Worm (Caenorhabditis elegans) whole organism, young adult: Measurements from ENCODE around the gene ncs-6.

Experiments used
- B0019.2 ChIP-seq: fragments of 200-800 bp; sonication (Bioruptor generic); conservative IDR thresholded peaks from 2 replicates; pipeline ENCODE4 v1.3.6; 2022; ENCODE audit warnings: missing genetic modification reagents, missing genetic modification characterization, missing compliant biosample characterization
- B0261.1 ChIP-seq: sonication (generic microtip); optimal IDR thresholded peaks from 2 replicates; lab custom pipeline; 2016; ENCODE audit warnings: mild to moderate bottlenecking, missing genetic modification characterization, moderate library complexity, missing compliant biosample characterization
- D2030.7 ChIP-seq: fragments of 200-800 bp; sonication (Bioruptor generic); IDR thresholded peaks from 2 replicates; pipeline ENCODE4 v1.3.6; 2022; ENCODE audit warnings: missing genetic modification reagents, missing genetic modification characterization, missing compliant biosample characterization
- F33H1.4 ChIP-seq: fragments of 200-800 bp; sonication (Bioruptor generic); IDR thresholded peaks from 2 replicates; pipeline ENCODE4 v1.3.6; 2022; ENCODE audit warnings: missing genetic modification reagents, missing genetic modification characterization, missing compliant biosample characterization
- F37B4.10 ChIP-seq: fragments of 200-800 bp; sonication (Bioruptor generic); IDR thresholded peaks from 2 replicates; pipeline ENCODE4 v1.3.6; 2022; ENCODE audit warnings: missing genetic modification characterization, missing compliant biosample characterization
- F49E8.2 ChIP-seq: sonication (generic microtip); optimal IDR thresholded peaks from 3 replicates; lab custom pipeline; 2017; ENCODE audit warnings: missing genetic modification characterization, mild to moderate bottlenecking, missing compliant biosample characterization, antibody characterized with exemption, moderate library complexity; ENCODE audit not compliant: insufficient read depth
- T07F8.4 ChIP-seq: sonication (generic microtip); optimal IDR thresholded peaks from 2 replicates; lab custom pipeline; 2016; ENCODE audit warnings: mild to moderate bottlenecking, missing genetic modification characterization, moderate library complexity, missing compliant biosample characterization
- Y79H2A.3 ChIP-seq: fragments of 200-800 bp; sonication (Bioruptor generic); conservative IDR thresholded peaks from 2 replicates; pipeline ENCODE4 v1.3.6; 2022; ENCODE audit warnings: missing genetic modification reagents, missing genetic modification characterization, missing compliant biosample characterization
- ZK185.1 ChIP-seq: sonication (generic microtip); optimal IDR thresholded peaks from 2 replicates; lab custom pipeline; 2016; ENCODE audit warnings: mild to moderate bottlenecking, missing genetic modification characterization, missing compliant biosample characterization; ENCODE audit not compliant: poor library complexity, severe bottlenecking
- aptf-2 ChIP-seq: fragments of 200-800 bp; sonication (Bioruptor generic); conservative IDR thresholded peaks from 2 replicates; pipeline ENCODE4 v1.3.6; 2022; ENCODE audit warnings: missing genetic modification reagents, missing genetic modification characterization, missing compliant biosample characterization
- athp-1 ChIP-seq: sonication (generic microtip); optimal IDR thresholded peaks from 2 replicates; lab custom pipeline; 2017; ENCODE audit warnings: mild to moderate bottlenecking, missing genetic modification characterization, missing compliant biosample characterization
- attf-3 ChIP-seq: fragments of 200-800 bp; sonication (Bioruptor generic); conservative IDR thresholded peaks from 2 replicates; pipeline ENCODE4 v1.3.6; 2022; ENCODE audit warnings: missing genetic modification reagents, missing genetic modification characterization, missing compliant biosample characterization
- attf-5 ChIP-seq: fragments of 200-800 bp; sonication (Bioruptor generic); optimal IDR thresholded peaks from 2 replicates; lab custom pipeline; 2018; ENCODE audit warnings: mild to moderate bottlenecking, missing genetic modification characterization, missing compliant biosample characterization
- bed-1 ChIP-seq: fragments of 200-800 bp; sonication (Bioruptor generic); IDR thresholded peaks from 2 replicates; pipeline ENCODE4 v1.3.6; 2022; ENCODE audit warnings: missing genetic modification reagents, missing genetic modification characterization, missing compliant biosample characterization
- chd-7 ChIP-seq: sonication (generic microtip); optimal IDR thresholded peaks from 2 replicates; lab custom pipeline; 2016; ENCODE audit warnings: mild to moderate bottlenecking, missing genetic modification characterization, moderate library complexity, missing compliant biosample characterization
- die-1 ChIP-seq: sonication (generic microtip); optimal IDR thresholded peaks from 2 replicates; lab custom pipeline; 2016; ENCODE audit warnings: missing genotype, mild to moderate bottlenecking, missing genetic modification characterization, missing compliant biosample characterization
- dox-1 ChIP-seq: fragments of 200-800 bp; sonication (Bioruptor generic); IDR thresholded peaks from 2 replicates; pipeline ENCODE4 v1.3.6; 2022; ENCODE audit warnings: missing genetic modification reagents, missing genetic modification characterization, missing compliant biosample characterization
- egl-18 ChIP-seq: fragments of 200-800 bp; sonication (Bioruptor generic); IDR thresholded peaks from 2 replicates; pipeline ENCODE4 v1.3.6; 2022; ENCODE audit warnings: missing genetic modification reagents, missing genetic modification characterization, missing compliant biosample characterization
- egrh-3 ChIP-seq: fragments of 200-800 bp; sonication (Bioruptor generic); IDR thresholded peaks from 2 replicates; pipeline ENCODE4 v1.3.6; 2022; ENCODE audit warnings: missing genetic modification reagents, missing genetic modification characterization, missing compliant biosample characterization
- ets-4 ChIP-seq: fragments of 200-800 bp; sonication (Bioruptor generic); optimal IDR thresholded peaks from 2 replicates; lab custom pipeline; 2018; ENCODE audit warnings: mild to moderate bottlenecking, missing genetic modification characterization, missing compliant biosample characterization
- fkh-3 ChIP-seq: sonication (generic microtip); optimal IDR thresholded peaks from 2 replicates; lab custom pipeline; 2016; ENCODE audit warnings: mild to moderate bottlenecking, missing genetic modification characterization, missing compliant biosample characterization
- gei-17 ChIP-seq: fragments of 200-800 bp; sonication (Bioruptor generic); optimal IDR thresholded peaks from 2 replicates; lab custom pipeline; 2018; ENCODE audit warnings: mild to moderate bottlenecking, missing genetic modification characterization, missing compliant biosample characterization
- him-1 ChIP-seq: sonication (generic microtip); optimal IDR thresholded peaks from 2 replicates; lab custom pipeline; 2016; ENCODE audit warnings: missing genotype, missing genetic modification reagents, missing genetic modification characterization, missing compliant biosample characterization
- hmg-1.2 ChIP-seq: fragments of 200-800 bp; sonication (Bioruptor generic); IDR thresholded peaks from 2 replicates; pipeline ENCODE4 v1.3.6; 2022; ENCODE audit warnings: missing genetic modification reagents, missing genetic modification characterization, missing compliant biosample characterization
- hmg-20 ChIP-seq: fragments of 200-800 bp; sonication (Bioruptor generic); IDR thresholded peaks from 2 replicates; pipeline ENCODE4 v1.3.6; 2022; ENCODE audit warnings: missing genetic modification reagents, missing genetic modification characterization, missing compliant biosample characterization
- lag-1 ChIP-seq: fragments of 200-800 bp; sonication (Bioruptor generic); IDR thresholded peaks from 2 replicates; pipeline ENCODE4 v1.3.6; 2022; ENCODE audit warnings: missing genetic modification reagents, missing genetic modification characterization, missing compliant biosample characterization
- let-526 ChIP-seq: fragments of 200-800 bp; sonication (Bioruptor generic); IDR thresholded peaks from 2 replicates; pipeline ENCODE4 v1.3.6; 2022; ENCODE audit warnings: missing genetic modification reagents, missing genetic modification characterization, missing compliant biosample characterization
- lsy-27 ChIP-seq: sonication (generic microtip); optimal IDR thresholded peaks from 2 replicates; lab custom pipeline; 2017; ENCODE audit warnings: missing genetic modification characterization, mild to moderate bottlenecking, missing compliant biosample characterization, antibody characterized with exemption, missing genotype, borderline replicate concordance; ENCODE audit not compliant: insufficient read depth
- madf-6 ChIP-seq: fragments of 200-800 bp; sonication (Bioruptor generic); IDR thresholded peaks from 2 replicates; pipeline ENCODE4 v1.3.6; 2022; ENCODE audit warnings: missing genetic modification reagents, missing genetic modification characterization, missing compliant biosample characterization
- nfya-2 ChIP-seq: fragments of 200-800 bp; sonication (Bioruptor generic); IDR thresholded peaks from 2 replicates; pipeline ENCODE4 v1.3.6; 2022; ENCODE audit warnings: missing genetic modification reagents, missing genetic modification characterization, missing compliant biosample characterization
- nhr-120 ChIP-seq: fragments of 200-800 bp; sonication (Bioruptor generic); IDR thresholded peaks from 2 replicates; pipeline ENCODE4 v1.3.6; 2022; ENCODE audit warnings: missing genetic modification characterization, missing compliant biosample characterization
- nhr-90 ChIP-seq: sonication (generic microtip); optimal IDR thresholded peaks from 2 replicates; lab custom pipeline; 2016; ENCODE audit warnings: missing genotype, mild to moderate bottlenecking, missing genetic modification characterization, missing compliant biosample characterization
- pbrm-1 ChIP-seq: fragments of 200-800 bp; sonication (Bioruptor generic); IDR thresholded peaks from 2 replicates; pipeline ENCODE4 v1.3.6; 2022; ENCODE audit warnings: missing genetic modification reagents, missing genetic modification characterization, missing compliant biosample characterization
- rcor-1 ChIP-seq: fragments of 200-800 bp; sonication (Bioruptor generic); IDR thresholded peaks from 2 replicates; pipeline ENCODE4 v1.3.6; 2022; ENCODE audit warnings: missing genetic modification reagents, missing genetic modification characterization, missing compliant biosample characterization
- rpc-1 ChIP-seq, 2 experiments: fragments of 150-350 bp in 1 of 2; sonication (generic microtip) in 1 of 2; optimal IDR thresholded peaks; 2 replicates each; lab custom pipeline; 2014 to 2018; ENCODE audit warnings: missing biosample characterization in 1 of 2, missing genetic modification characterization in 1 of 2, missing genetic modification reagents in 1 of 2, missing genotype in 1 of 2
- sea-2 ChIP-seq: fragments of 200-800 bp; sonication (Bioruptor generic); IDR thresholded peaks from 2 replicates; pipeline ENCODE4 v1.3.6; 2022; ENCODE audit warnings: missing genetic modification characterization, missing compliant biosample characterization
- snpc-1.1 ChIP-seq: sonication (generic microtip); optimal IDR thresholded peaks from 2 replicates; lab custom pipeline; 2017; ENCODE audit warnings: missing genetic modification characterization, mild to moderate bottlenecking, missing compliant biosample characterization, antibody characterized with exemption, moderate library complexity, missing genotype, missing genetic modification reagents; ENCODE audit not compliant: insufficient read depth
- tbp1 ChIP-seq: fragments of 200-800 bp; sonication (Bioruptor generic); optimal IDR thresholded peaks from 2 replicates; lab custom pipeline; 2018; ENCODE audit warnings: mild to moderate bottlenecking, missing genetic modification characterization, missing compliant biosample characterization
- tbx-9 ChIP-seq: sonication (generic microtip); optimal IDR thresholded peaks from 2 replicates; lab custom pipeline; 2016; ENCODE audit warnings: borderline replicate concordance, missing genetic modification characterization, inconsistent platforms, missing compliant biosample characterization
- unc-130 ChIP-seq: sonication (generic microtip); optimal IDR thresholded peaks from 2 replicates; lab custom pipeline; 2016; ENCODE audit warnings: missing genetic modification reagents, missing genetic modification characterization, missing compliant biosample characterization
- zfh-2 ChIP-seq: fragments of 200-800 bp; sonication (Bioruptor generic); conservative IDR thresholded peaks from 2 replicates; pipeline ENCODE4 v1.3.6; 2022; ENCODE audit warnings: missing genetic modification reagents, missing genetic modification characterization, missing compliant biosample characterization
- ztf-28 ChIP-seq: fragments of 200-800 bp; sonication (Bioruptor generic); IDR thresholded peaks from 2 replicates; pipeline ENCODE4 v1.3.6; 2022; ENCODE audit warnings: missing genetic modification reagents, missing genetic modification characterization, missing compliant biosample characterization

The ncs-6 gene

DNA sequence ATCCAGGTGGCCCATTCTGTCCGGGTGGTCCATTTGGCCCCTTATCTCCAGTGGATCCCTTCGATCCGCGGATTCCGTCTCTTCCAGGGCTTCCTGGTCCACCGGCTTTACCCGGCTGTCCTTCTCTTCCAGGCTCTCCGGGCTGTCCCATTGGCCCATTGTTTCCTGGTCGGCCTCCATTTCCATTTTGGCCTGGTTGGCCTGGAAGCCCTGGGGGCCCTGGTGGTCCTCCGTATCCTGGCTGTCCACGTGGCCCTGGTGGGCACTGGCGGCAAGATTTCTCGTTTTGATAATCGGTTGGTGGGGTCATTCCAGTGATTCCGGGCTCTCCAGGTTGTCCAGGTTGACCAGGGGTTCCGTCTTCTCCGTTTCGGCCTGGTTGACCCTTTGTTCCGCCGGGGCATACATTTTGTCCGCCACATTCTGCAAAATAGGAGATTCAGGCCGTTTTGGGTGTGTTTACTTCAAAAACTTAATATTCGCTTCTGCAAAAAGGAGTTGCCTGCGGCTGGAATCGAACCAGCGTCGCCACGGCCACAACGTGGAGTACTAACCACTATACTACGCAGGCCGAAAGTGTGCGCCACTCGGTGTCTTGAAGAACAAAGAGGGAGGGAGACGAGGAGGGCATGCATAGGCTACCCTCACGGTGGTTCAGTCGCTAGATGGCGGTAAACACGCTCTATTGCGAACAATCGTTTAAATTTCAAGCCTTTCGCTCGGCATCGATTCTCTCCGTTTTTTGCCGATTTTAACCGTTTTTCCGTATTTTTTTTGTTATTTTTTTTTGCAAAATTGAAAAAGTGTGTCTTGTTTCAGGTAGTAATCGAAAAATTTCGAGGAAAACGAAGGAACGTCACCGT lies 7.1 kb downstream of the ncs-6 start, which contains the start of gene W09G10.9 (continued):
- TF ChIP-seq F49E8.2 (tag; lab: Kevin White, UChicago), result no peak
- TF ChIP-seq hmg-20 (GFP tag; lab: Robert Waterston, UW), result peak; percentile 76; the same call in 1 of the 2 replicates
- peak; percentile 89 for TF ChIP-seq D2030.7 (GFP tag; lab: Robert Waterston, UW)
- TF ChIP-seq unc-130, result no peak
- peak; percentile 71 for TF ChIP-seq ZK185.1 (tag; lab: Kevin White, UChicago)
- peak; percentile 70; the same call in 1 of the 2 replicates for TF ChIP-seq ztf-28 (GFP tag; lab: Robert Waterston, UW)

- peak; percentile 87 for TF ChIP-seq him-1
- peak; percentile 42 for TF ChIP-seq F33H1.4 (GFP tag; lab: Robert Waterston, UW)
- peak; percentile 87 for TF ChIP-seq die-1 (tag; lab: Kevin White, UChicago)
- TF ChIP-seq bed-1 (GFP tag; lab: Robert Waterston, UW), result no peak
- TF ChIP-seq gei-17 (GFP tag; lab: Kevin White, UChicago), result peak; percentile 73
- peak; percentile 42 for TF ChIP-seq fkh-3 (tag; lab: Kevin White, UChicago)
- peak; percentile 89 for TF ChIP-seq dox-1 (GFP tag; lab: Robert Waterston, UW)
- no peak for TF ChIP-seq aptf-2
- no peak for TF ChIP-seq sea-2 (GFP tag; lab: Robert Waterston, UW)
- TF ChIP-seq B0019.2 (GFP tag; lab: Robert Waterston, UW), result 0 out of 2 replicates have a peak, but pooled peaks have one; percentile 6
- 0 out of 2 replicates have a peak, but pooled peaks have one; percentile 10 for TF ChIP-seq F37B4.10
- TF ChIP-seq rcor-1 (GFP tag; lab: Robert Waterston, UW), result peak; percentile 59; the same call in 1 of the 2 replicates
- TF ChIP-seq egl-18 (GFP tag; lab: Robert Waterston, UW), result no peak
- TF ChIP-seq pbrm-1 (GFP tag; lab: Robert Waterston, UW), result peak; percentile 79
- peak; percentile 80 for TF ChIP-seq attf-5
- no peak for TF ChIP-seq Y79H2A.3 (GFP tag; lab: Robert Waterston, UW)
- TF ChIP-seq rpc-1 (optimal IDR thresholded peaks at IDR 0.05; lab: Kevin White, UChicago), result peak; percentile 88
- peak; percentile 89 for TF ChIP-seq rpc-1 (tag; optimal IDR thresholded peaks at IDR 0.05; lab: Kevin White, UChicago)
- TF ChIP-seq B0261.1 (tag; lab: Kevin White, UChicago), result peak; percentile 97
- peak; percentile 59 for TF ChIP-seq chd-7 (tag; lab: Kevin White, UChicago)
- TF ChIP-seq madf-6 (GFP tag; lab: Robert Waterston, UW), result peak; percentile 71
- TF ChIP-seq let-526 (GFP tag; lab: Robert Waterston, UW), result no peak
- peak; percentile 89 for TF ChIP-seq D2030.7 (GFP tag; lab: Robert Waterston, UW)
- TF ChIP-seq attf-3, result peak; percentile 62; the same call in 1 of the 2 replicates
- no peak for TF ChIP-seq lag-1 (GFP tag; lab: Robert Waterston, UW)
- no peak for TF ChIP-seq nhr-120
- TF ChIP-seq athp-1, result peak; percentile 87
- TF ChIP-seq ztf-28 (GFP tag; lab: Robert Waterston, UW), result 0 out of 2 replicates have a peak, but pooled peaks have one; percentile 57
- TF ChIP-seq nhr-90, result peak; percentile 96
- peak; percentile 73 for TF ChIP-seq snpc-1.1
- no peak for TF ChIP-seq tbx-9 (tag; lab: Kevin White, UChicago)
- TF ChIP-seq zfh-2 (GFP tag; lab: Robert Waterston, UW), result peak; percentile 50; the same call in 1 of the 2 replicates
- peak; percentile 87 for TF ChIP-seq lsy-27 (tag; lab: Kevin White, UChicago)
- TF ChIP-seq hmg-1.2 (GFP tag; lab: Robert Waterston, UW), result peak; percentile 77
- TF ChIP-seq T07F8.4 (tag; lab: Kevin White, UChicago), result peak; percentile 90
- peak; percentile 92 for TF ChIP-seq tbp1 (GFP tag; lab: Kevin White, UChicago)
- no peak for TF ChIP-seq nfya-2 (GFP tag; lab: Robert Waterston, UW)
- TF ChIP-seq ets-4, result peak; percentile 12
- peak; percentile 54 for TF ChIP-seq egrh-3
Observed at ce11 chrII:3518961-3519544, 9.3 kb downstream of the ncs-6 start, which contains the start of gene clec-126. Gene clec-126 (plus strand): TSS chrII:3519494.
